Worm (Caenorhabditis elegans) whole organism, young adult: ENCODE data around the gene C50F7.3.

Experiments
- B0019.2 ChIP-seq: fragments of 200-800 bp; sonication (Bioruptor generic); conservative IDR thresholded peaks from 2 replicates; pipeline ENCODE4 v1.3.6; 2022; ENCODE audit warnings: missing genetic modification reagents, missing genetic modification characterization, missing compliant biosample characterization
- B0035.1 ChIP-seq: sonication (generic microtip); optimal IDR thresholded peaks from 2 replicates; lab custom pipeline; 2016; ENCODE audit warnings: missing genetic modification characterization, mild to moderate bottlenecking, missing compliant biosample characterization, missing genotype, missing genetic modification reagents
- C06A6.2 ChIP-seq: fragments of 200-800 bp; sonication (Bioruptor generic); conservative IDR thresholded peaks from 2 replicates; pipeline ENCODE4 v1.3.6; 2022; ENCODE audit warnings: missing genetic modification characterization, missing compliant biosample characterization
- F22D6.2 ChIP-seq: sonication (generic microtip); optimal IDR thresholded peaks from 2 replicates; lab custom pipeline; 2016; ENCODE audit warnings: mild to moderate bottlenecking, missing genetic modification characterization, missing compliant biosample characterization
- K12H6.12 ChIP-seq: fragments of 200-800 bp; sonication (Bioruptor generic); optimal IDR thresholded peaks from 2 replicates; lab custom pipeline; 2018; ENCODE audit warnings: mild to moderate bottlenecking, missing genetic modification characterization, missing compliant biosample characterization
- Y56A3A.18 ChIP-seq: fragments of 200-800 bp; sonication (Bioruptor generic); IDR thresholded peaks from 2 replicates; pipeline ENCODE4 v1.3.6; 2022; ENCODE audit warnings: missing genetic modification reagents, missing genetic modification characterization, missing compliant biosample characterization
- akir-1 ChIP-seq: fragments of 200-800 bp; sonication (Bioruptor generic); optimal IDR thresholded peaks from 2 replicates; lab custom pipeline; 2018; ENCODE audit warnings: mild to moderate bottlenecking, missing genetic modification characterization, moderate library complexity, missing compliant biosample characterization
- aptf-2 ChIP-seq: fragments of 200-800 bp; sonication (Bioruptor generic); conservative IDR thresholded peaks from 2 replicates; pipeline ENCODE4 v1.3.6; 2022; ENCODE audit warnings: missing genetic modification reagents, missing genetic modification characterization, missing compliant biosample characterization
- aptf-3 ChIP-seq: fragments of 200-800 bp; sonication (Bioruptor generic); IDR thresholded peaks from 2 replicates; pipeline ENCODE4 v1.3.6; 2022; ENCODE audit warnings: missing genetic modification characterization, missing compliant biosample characterization
- atf-7 ChIP-seq: sonication (generic microtip); optimal IDR thresholded peaks from 2 replicates; lab custom pipeline; 2017; ENCODE audit warnings: mild to moderate bottlenecking, missing genetic modification characterization, missing compliant biosample characterization
- cebp-1 ChIP-seq, 2 experiments: fragments of 200-800 bp in 1 of 2; sonication (Bioruptor generic) in 1 of 2; sonication (generic microtip) in 1 of 2; IDR thresholded peaks in 1 of 2; optimal IDR thresholded peaks in 1 of 2; 2 replicates each; pipeline versions ENCODE4 v1.3.6 to Lab custom; 2017 to 2022; ENCODE audit warnings: missing compliant biosample characterization in 2 of 2, missing genetic modification characterization in 2 of 2, mild to moderate bottlenecking in 1 of 2, missing genetic modification reagents in 1 of 2, moderate library complexity in 1 of 2
- ceh-58 ChIP-seq: fragments of 200-800 bp; sonication (Bioruptor generic); IDR thresholded peaks from 2 replicates; pipeline ENCODE4 v1.3.6; 2022; ENCODE audit warnings: missing genetic modification characterization, missing compliant biosample characterization
- ceh-79 ChIP-seq: sonication (generic microtip); optimal IDR thresholded peaks from 2 replicates; lab custom pipeline; 2017; ENCODE audit warnings: mild to moderate bottlenecking, missing genetic modification characterization, missing compliant biosample characterization
- egl-44 ChIP-seq: fragments of 200-800 bp; sonication (Bioruptor generic); IDR thresholded peaks from 2 replicates; pipeline ENCODE4 v1.3.6; 2022; ENCODE audit warnings: missing genetic modification reagents, missing genetic modification characterization, missing compliant biosample characterization
- gei-17 ChIP-seq: fragments of 200-800 bp; sonication (Bioruptor generic); optimal IDR thresholded peaks from 2 replicates; lab custom pipeline; 2018; ENCODE audit warnings: mild to moderate bottlenecking, missing genetic modification characterization, missing compliant biosample characterization
- him-1 ChIP-seq: sonication (generic microtip); optimal IDR thresholded peaks from 2 replicates; lab custom pipeline; 2016; ENCODE audit warnings: missing genotype, missing genetic modification reagents, missing genetic modification characterization, missing compliant biosample characterization
- hsf-1 ChIP-seq: fragments of 200-800 bp; sonication (Bioruptor generic); IDR thresholded peaks from 2 replicates; pipeline ENCODE4 v1.3.6; 2022; ENCODE audit warnings: missing genetic modification reagents, missing genetic modification characterization, missing compliant biosample characterization
- lag-1 ChIP-seq: fragments of 200-800 bp; sonication (Bioruptor generic); IDR thresholded peaks from 2 replicates; pipeline ENCODE4 v1.3.6; 2022; ENCODE audit warnings: missing genetic modification reagents, missing genetic modification characterization, missing compliant biosample characterization
- lin-26 ChIP-seq: fragments of 200-800 bp; sonication (Bioruptor generic); IDR thresholded peaks from 2 replicates; pipeline ENCODE4 v1.3.6; 2022; ENCODE audit warnings: missing genetic modification reagents, missing genetic modification characterization, missing compliant biosample characterization
- lin-35 ChIP-seq, 3 experiments: fragments of 150-350 bp in 2 of 3; sonication (generic microtip) in 1 of 3; optimal IDR thresholded peaks; 2 replicates each; lab custom pipeline; 2014 to 2018; ENCODE audit warnings: missing biosample characterization in 3 of 3, missing genetic modification characterization in 3 of 3, missing genetic modification reagents in 3 of 3
- madf-6 ChIP-seq: fragments of 200-800 bp; sonication (Bioruptor generic); IDR thresholded peaks from 2 replicates; pipeline ENCODE4 v1.3.6; 2022; ENCODE audit warnings: missing genetic modification reagents, missing genetic modification characterization, missing compliant biosample characterization
- mcd-1 ChIP-seq: fragments of 200-800 bp; sonication (Bioruptor generic); IDR thresholded peaks from 2 replicates; pipeline ENCODE4 v1.3.6; 2022; ENCODE audit warnings: missing genetic modification reagents, missing genetic modification characterization, missing compliant biosample characterization
- mel-28 ChIP-seq: sonication (generic microtip); optimal IDR thresholded peaks from 2 replicates; lab custom pipeline; 2016; ENCODE audit warnings: borderline replicate concordance, mild to moderate bottlenecking, missing genetic modification characterization, missing compliant biosample characterization
- nfya-1 ChIP-seq: sonication (generic microtip); optimal IDR thresholded peaks from 2 replicates; lab custom pipeline; 2017; ENCODE audit warnings: antibody characterized with exemption, missing compliant biosample characterization, missing genetic modification characterization, borderline replicate concordance; ENCODE audit not compliant: insufficient read depth
- nhr-120 ChIP-seq: fragments of 200-800 bp; sonication (Bioruptor generic); IDR thresholded peaks from 2 replicates; pipeline ENCODE4 v1.3.6; 2022; ENCODE audit warnings: missing genetic modification characterization, missing compliant biosample characterization
- nhr-179 ChIP-seq: sonication (generic microtip); optimal IDR thresholded peaks from 2 replicates; lab custom pipeline; 2016; ENCODE audit warnings: mild to moderate bottlenecking, missing genetic modification characterization, missing compliant biosample characterization
- nhr-27 ChIP-seq: fragments of 200-800 bp; sonication (Bioruptor generic); optimal IDR thresholded peaks from 2 replicates; lab custom pipeline; 2018; ENCODE audit warnings: mild to moderate bottlenecking, missing genetic modification characterization, moderate library complexity, missing compliant biosample characterization
- nhr-80 ChIP-seq: sonication (generic microtip); optimal IDR thresholded peaks from 2 replicates; lab custom pipeline; 2016; ENCODE audit warnings: missing genetic modification characterization, missing compliant biosample characterization
- nhr-90 ChIP-seq: sonication (generic microtip); optimal IDR thresholded peaks from 2 replicates; lab custom pipeline; 2016; ENCODE audit warnings: missing genotype, mild to moderate bottlenecking, missing genetic modification characterization, missing compliant biosample characterization
- pha-4 ChIP-seq: fragments of 150-350 bp; sonication (generic microtip); optimal IDR thresholded peaks from 2 replicates; lab custom pipeline; 2014; ENCODE audit warnings: missing biosample characterization, missing genetic modification reagents, missing genetic modification characterization
- rcor-1 ChIP-seq: fragments of 200-800 bp; sonication (Bioruptor generic); IDR thresholded peaks from 2 replicates; pipeline ENCODE4 v1.3.6; 2022; ENCODE audit warnings: missing genetic modification reagents, missing genetic modification characterization, missing compliant biosample characterization
- rpc-1 ChIP-seq, 2 experiments: fragments of 150-350 bp in 1 of 2; sonication (generic microtip) in 1 of 2; optimal IDR thresholded peaks; 2 replicates each; lab custom pipeline; 2014 to 2018; ENCODE audit warnings: missing biosample characterization in 1 of 2, missing genetic modification characterization in 1 of 2, missing genetic modification reagents in 1 of 2, missing genotype in 1 of 2
- sdz-38 ChIP-seq: sonication (generic microtip); optimal IDR thresholded peaks from 2 replicates; lab custom pipeline; 2016; ENCODE audit warnings: missing genotype, missing genetic modification characterization, missing compliant biosample characterization
- sea-2 ChIP-seq: fragments of 200-800 bp; sonication (Bioruptor generic); IDR thresholded peaks from 2 replicates; pipeline ENCODE4 v1.3.6; 2022; ENCODE audit warnings: missing genetic modification characterization, missing compliant biosample characterization
- tbp1 ChIP-seq: fragments of 200-800 bp; sonication (Bioruptor generic); optimal IDR thresholded peaks from 2 replicates; lab custom pipeline; 2018; ENCODE audit warnings: mild to moderate bottlenecking, missing genetic modification characterization, missing compliant biosample characterization
- tlf-1 ChIP-seq: fragments of 200-800 bp; sonication (Bioruptor generic); optimal IDR thresholded peaks from 2 replicates; lab custom pipeline; 2018; ENCODE audit warnings: mild to moderate bottlenecking, missing genetic modification characterization, missing compliant biosample characterization
- unc-130 ChIP-seq: sonication (generic microtip); optimal IDR thresholded peaks from 2 replicates; lab custom pipeline; 2016; ENCODE audit warnings: missing genetic modification reagents, missing genetic modification characterization, missing compliant biosample characterization
- unc-62 ChIP-seq: fragments of 150-350 bp; optimal IDR thresholded peaks from 2 replicates; lab custom pipeline; 2014; ENCODE audit warnings: missing biosample characterization, missing genetic modification reagents, missing genetic modification characterization
- xnd-1 ChIP-seq: sonication (generic microtip); optimal IDR thresholded peaks from 2 replicates; lab custom pipeline; 2016; ENCODE audit warnings: missing genotype, missing genetic modification reagents, missing genetic modification characterization, missing compliant biosample characterization
- zim-3 ChIP-seq: sonication (generic microtip); optimal IDR thresholded peaks from 2 replicates; lab custom pipeline; 2017; ENCODE audit warnings: mild to moderate bottlenecking, missing genetic modification characterization, moderate library complexity, missing compliant biosample characterization
- ztf-22 ChIP-seq: fragments of 200-800 bp; sonication (Bioruptor generic); optimal IDR thresholded peaks from 2 replicates; lab custom pipeline; 2018; ENCODE audit warnings: mild to moderate bottlenecking, missing genetic modification characterization, moderate library complexity, missing compliant biosample characterization
- ztf-25 ChIP-seq: fragments of 200-800 bp; sonication (Bioruptor generic); IDR thresholded peaks from 2 replicates; pipeline ENCODE4 v1.3.6; 2022; ENCODE audit warnings: missing genetic modification reagents, missing genetic modification characterization, missing compliant biosample characterization

Gene C50F7.3

DNA sequence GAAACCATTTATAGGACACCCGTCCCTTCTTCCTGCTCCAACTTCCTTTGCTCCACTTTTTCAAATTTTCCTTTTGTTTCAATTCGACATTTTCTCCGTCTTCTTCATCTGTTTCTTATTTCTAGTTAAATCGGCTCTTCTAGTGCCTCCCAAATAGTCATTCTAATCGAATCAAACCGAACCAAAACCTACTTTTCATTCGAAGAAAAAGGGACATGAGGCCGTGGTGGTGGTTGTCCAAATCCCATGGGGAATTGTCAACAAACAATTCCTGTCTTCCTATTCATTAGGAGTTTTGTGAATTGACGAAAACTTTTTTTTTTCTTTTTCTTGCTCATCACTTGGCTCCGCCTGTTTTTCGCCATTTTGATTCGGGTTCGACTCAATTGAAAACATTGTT is 4.5 kb downstream of the C50F7.3 start:
- TF ChIP-seq F22D6.2 (tag; lab: Kevin White, UChicago) (no peak), nhr-120 (GFP tag; lab: Robert Waterston, UW) (no peak), Y56A3A.18 (GFP tag; lab: Robert Waterston, UW) (no peak), him-1 (no peak), akir-1 (GFP tag; lab: Kevin White, UChicago) (no peak), sea-2 (GFP tag; lab: Robert Waterston, UW) (no peak), pha-4 (tag; lab: Kevin White, UChicago) (no peak), ztf-25 (GFP tag; lab: Robert Waterston, UW) (no peak), mel-28 (no peak), nfya-1 (tag; lab: Kevin White, UChicago) (no peak), tlf-1 (GFP tag; lab: Kevin White, UChicago) (no peak)

DNA sequence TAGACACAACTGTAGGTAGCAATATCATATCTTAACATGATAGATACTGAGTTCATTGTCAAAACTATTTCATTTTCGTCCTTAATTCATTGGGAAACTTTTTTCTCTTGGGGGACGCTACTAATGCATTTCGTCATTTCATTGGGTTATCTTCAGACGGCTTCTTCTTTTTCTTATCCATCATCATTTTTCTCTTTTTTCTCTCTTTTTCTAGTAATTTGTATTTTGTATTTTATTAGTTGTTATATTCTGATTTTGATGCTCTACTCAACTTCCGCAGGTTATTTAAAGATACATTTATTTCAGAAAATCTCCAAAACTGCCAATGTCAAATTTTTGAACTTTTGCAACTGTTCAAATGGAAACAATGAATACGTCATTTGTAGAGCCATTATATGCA is 11.4 kb downstream of the C50F7.3 start, which contains the start of gene npr-35:
TSS of gene npr-35 (plus strand) at position 301 of the 400 bp plus-strand sequence.
- TF ChIP-seq lin-26: no peak
- no peak for TF ChIP-seq rpc-1 (optimal IDR thresholded peaks at IDR 0.05; lab: Kevin White, UChicago)
- TF ChIP-seq rpc-1 (tag; optimal IDR thresholded peaks at IDR 0.05; lab: Kevin White, UChicago): no peak
- no peak for TF ChIP-seq ceh-58
- no peak for TF ChIP-seq hsf-1
- TF ChIP-seq gei-17 (GFP tag; lab: Kevin White, UChicago): no peak
- no peak for TF ChIP-seq aptf-3 (GFP tag; lab: Robert Waterston, UW)
- TF ChIP-seq lin-35 (GFP tag; optimal IDR thresholded peaks at IDR 0.05; lab: Kevin White, UChicago): no peak
- TF ChIP-seq ztf-22: no peak
- no peak for TF ChIP-seq pha-4 (tag; lab: Kevin White, UChicago)
- TF ChIP-seq tbp1 (GFP tag; lab: Kevin White, UChicago): no peak
- TF ChIP-seq sdz-38 (tag; lab: Kevin White, UChicago): no peak
- TF ChIP-seq akir-1 (GFP tag; lab: Kevin White, UChicago): no peak
- no peak for TF ChIP-seq B0035.1
- TF ChIP-seq tlf-1 (GFP tag; lab: Kevin White, UChicago): no peak
- no peak for TF ChIP-seq xnd-1 (tag; lab: Kevin White, UChicago)
- no peak for TF ChIP-seq mcd-1
- TF ChIP-seq zim-3 (tag; lab: Kevin White, UChicago): no peak
- no peak for TF ChIP-seq unc-62 (GFP tag; lab: Kevin White, UChicago)

DNA sequence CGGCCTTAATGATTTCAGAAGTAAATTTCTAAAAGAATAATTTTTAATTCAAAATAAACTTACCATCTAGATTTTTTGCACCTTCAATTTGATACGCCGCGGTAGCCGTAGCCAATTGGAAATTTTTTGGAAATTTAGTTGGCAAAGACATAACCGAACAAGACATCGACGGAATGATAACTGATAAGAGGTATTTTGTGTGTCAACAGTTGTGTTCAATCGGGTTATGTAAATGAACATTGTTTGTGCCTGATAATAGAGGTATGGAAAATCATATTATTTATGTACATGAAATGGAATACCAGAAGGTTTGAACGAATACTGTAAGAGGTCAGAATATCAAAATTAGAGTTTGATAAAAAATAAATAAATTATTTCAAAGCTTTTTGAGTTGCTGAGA is 15.7 kb downstream of the C50F7.3 start, which contains the start of gene klo-1:
TSS of gene klo-1 (minus strand) at position 388 of the 400 bp plus-strand sequence.
- TF ChIP-seq atf-7 (tag; lab: Kevin White, UChicago) (no peak), ztf-22 (no peak), nhr-80 (tag; lab: Kevin White, UChicago) (peak; percentile 77), K12H6.12 (tag; lab: Kevin White, UChicago) (no peak), unc-130 (no peak)

DNA sequence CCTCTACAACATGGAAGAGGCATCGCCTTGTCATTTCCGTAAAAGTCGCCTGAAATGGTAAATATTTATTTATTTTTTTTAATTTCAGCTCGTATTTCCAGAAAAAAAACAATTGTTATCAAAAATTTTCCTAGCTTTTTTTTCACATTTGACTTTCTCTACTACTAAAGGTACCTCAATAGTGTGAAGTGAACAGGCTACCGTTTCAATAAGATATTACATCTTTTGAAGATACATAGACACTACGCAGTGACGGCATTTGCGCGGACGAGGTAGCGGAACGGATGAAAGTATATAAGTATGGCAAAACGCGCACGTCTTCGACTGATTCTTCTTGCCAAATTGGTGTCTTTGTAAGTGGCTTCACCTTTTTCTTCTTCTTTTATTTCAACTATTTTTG is 21.0 kb downstream of the C50F7.3 start, which contains the start of gene col-14:
TSS of gene col-14 (plus strand) at position 301 of the 400 bp plus-strand sequence.
- TF ChIP-seq C06A6.2 (GFP tag; lab: Robert Waterston, UW): no peak
- no peak for TF ChIP-seq egl-44 (GFP tag; lab: Robert Waterston, UW)
- no peak for TF ChIP-seq ztf-25 (GFP tag; lab: Robert Waterston, UW)
- TF ChIP-seq B0019.2 (GFP tag; lab: Robert Waterston, UW): no peak
- TF ChIP-seq rcor-1 (GFP tag; lab: Robert Waterston, UW): no peak
- no peak for TF ChIP-seq lag-1 (GFP tag; lab: Robert Waterston, UW)
- TF ChIP-seq nhr-90 (tag; lab: Kevin White, UChicago): no peak
- TF ChIP-seq nhr-80 (tag; lab: Kevin White, UChicago): no peak
- no peak for TF ChIP-seq ceh-79
- TF ChIP-seq madf-6 (GFP tag; lab: Robert Waterston, UW): no peak
- TF ChIP-seq nhr-179 (tag; lab: Kevin White, UChicago): no peak
- no peak for TF ChIP-seq aptf-2
- TF ChIP-seq nhr-27: no peak
- TF ChIP-seq cebp-1 (GFP tag; IDR thresholded peaks at IDR 0.05; lab: Robert Waterston, UW): no peak
- TF ChIP-seq cebp-1 (tag; optimal IDR thresholded peaks at IDR 0.05; lab: Kevin White, UChicago): no peak
